Worm (Caenorhabditis elegans): ENCODE measurements around the gene ucr-2.3.

The ucr-2.3 gene

ce11 chrIII:901600-902250, 22.1 kb downstream of the ucr-2.3 start (continued):
- no peak for TF ChIP-seq nhr-84 (tag; optimal IDR thresholded peaks at IDR 0.05)
- TF ChIP-seq dpl-1 (GFP tag; optimal IDR thresholded peaks at IDR 0.05) = peak; percentile 61 to 81 (median 73)
- no peak for TF ChIP-seq egl-13 (tag; optimal IDR thresholded peaks at IDR 0.05)
- no peak for TF ChIP-seq C04F5.9 (tag; optimal IDR thresholded peaks at IDR 0.05)
- TF ChIP-seq pqm-1 (tag; optimal IDR thresholded peaks at IDR 0.05) = no peak
- TF ChIP-seq fkh-8 (tag; optimal IDR thresholded peaks at IDR 0.05) = no peak
- no peak for TF ChIP-seq unc-62 (GFP tag; optimal IDR thresholded peaks at IDR 0.05)
- no peak for TF ChIP-seq dsc-1 (tag; optimal IDR thresholded peaks at IDR 0.05)
- TF ChIP-seq unc-130 (tag; optimal IDR thresholded peaks at IDR 0.05) = no peak
- TF ChIP-seq sup-37 (GFP tag; optimal IDR thresholded peaks at IDR 0.05) = no peak
- no peak for TF ChIP-seq jun-1 (tag; optimal IDR thresholded peaks at IDR 0.05)
- TF ChIP-seq hlh-17 (GFP tag; optimal IDR thresholded peaks at IDR 0.05; ENCODE audit: borderline replicate concordance) = no peak
- no peak for TF ChIP-seq pax-3 (tag; optimal IDR thresholded peaks at IDR 0.05)
- no peak for TF ChIP-seq ztf-11 (tag; optimal IDR thresholded peaks at IDR 0.05)
- TF ChIP-seq elt-3 (tag; optimal IDR thresholded peaks at IDR 0.05) = no peak
- no peak for TF ChIP-seq Y116A8C.19 (tag; optimal IDR thresholded peaks at IDR 0.05; ENCODE audit: borderline replicate concordance)
- no peak for TF ChIP-seq efl-3 (GFP tag; optimal IDR thresholded peaks at IDR 0.05)
- no peak for TF ChIP-seq fkh-10 (GFP tag; optimal IDR thresholded peaks at IDR 0.05)
- TF ChIP-seq nhr-12 (tag; optimal IDR thresholded peaks at IDR 0.05) = no peak
- TF ChIP-seq blmp-1 (tag; optimal IDR thresholded peaks at IDR 0.05) = peak; percentile 9
- no peak for TF ChIP-seq mab-9 (GFP tag; IDR thresholded peaks at IDR 0.05)
- no peak for TF ChIP-seq tlp-1 (tag; optimal IDR thresholded peaks at IDR 0.05)
- TF ChIP-seq efl-1 (optimal IDR thresholded peaks at IDR 0.05) = peak; percentile 55 to 70
- peak; percentile 78 to 97 for TF ChIP-seq efl-1 (GFP tag; optimal IDR thresholded peaks at IDR 0.05 in 1 of 2)
- no peak for TF ChIP-seq nhr-90 (tag; optimal IDR thresholded peaks at IDR 0.05; ENCODE audit: poor library complexity)
- no peak for TF ChIP-seq sptf-1 (tag; optimal IDR thresholded peaks at IDR 0.05)
- no peak for TF ChIP-seq fos-1 (tag; optimal IDR thresholded peaks at IDR 0.05)
- no peak for TF ChIP-seq hlh-4 (tag; optimal IDR thresholded peaks at IDR 0.05)
- no peak for TF ChIP-seq fkh-4 (tag; optimal IDR thresholded peaks at IDR 0.05; ENCODE audit: borderline replicate concordance)
- TF ChIP-seq snu-23 (GFP tag; optimal IDR thresholded peaks at IDR 0.05) = peak; percentile 3

ce11 chrIII:907311-907710, 27.7 kb downstream of the ucr-2.3 start, which contains the start of gene F23H11.4:
F23H11.4 (minus strand) TSS chrIII:907539.
- TF ChIP-seq efl-1 (optimal IDR thresholded peaks at IDR 0.05) = no peak
- peak in 1 of 2 experiments; percentile 71 for TF ChIP-seq efl-1 (GFP tag; optimal IDR thresholded peaks at IDR 0.05 in 1 of 2)
- no peak for TF ChIP-seq efl-3 (GFP tag; optimal IDR thresholded peaks at IDR 0.05)

ce11 chrIII:907990-908389, 28.3 kb downstream of the ucr-2.3 start:
- TF ChIP-seq mdl-1 (tag; optimal IDR thresholded peaks at IDR 0.05) (no peak), pqm-1 (tag; optimal IDR thresholded peaks at IDR 0.05) (no peak), snu-23 (GFP tag; optimal IDR thresholded peaks at IDR 0.05) (peak; percentile 5), mep-1 (tag; optimal IDR thresholded peaks at IDR 0.05) (no peak), xbp-1 (tag; optimal IDR thresholded peaks at IDR 0.05) (no peak), C04F5.9 (tag; optimal IDR thresholded peaks at IDR 0.05) (no peak), hlh-17 (GFP tag; optimal IDR thresholded peaks at IDR 0.05; ENCODE audit: borderline replicate concordance) (no peak), efl-1 (optimal IDR thresholded peaks at IDR 0.05) (peak; percentile 6 to 49), efl-1 (GFP tag; optimal IDR thresholded peaks at IDR 0.05 in 1 of 2) (peak in 1 of 2 experiments; percentile 7), pag-3 (tag; optimal IDR thresholded peaks at IDR 0.05; ENCODE audit: borderline replicate concordance, insufficient read depth) (no peak), lin-35 (GFP tag; optimal IDR thresholded peaks at IDR 0.05) (no peak), irx-1 (tag; optimal IDR thresholded peaks at IDR 0.05) (no peak), fos-1 (tag; optimal IDR thresholded peaks at IDR 0.05) (peak; percentile 94), unc-130 (tag; optimal IDR thresholded peaks at IDR 0.05) (no peak), lin-14 (GFP tag; optimal IDR thresholded peaks at IDR 0.05) (peak; percentile 36), tlp-1 (tag; optimal IDR thresholded peaks at IDR 0.05) (no peak), pax-3 (tag; optimal IDR thresholded peaks at IDR 0.05) (no peak), fkh-10 (GFP tag; optimal IDR thresholded peaks at IDR 0.05) (no peak), hpl-2 (GFP tag; optimal IDR thresholded peaks at IDR 0.05) (no peak), elt-2 (tag; optimal IDR thresholded peaks at IDR 0.05) (no peak), jun-1 (tag; optimal IDR thresholded peaks at IDR 0.05) (peak; percentile 71), ama-1 (optimal IDR thresholded peaks at IDR 0.05) (no peak), ets-5 (GFP tag; IDR thresholded peaks at IDR 0.05) (no peak), blmp-1 (tag; optimal IDR thresholded peaks at IDR 0.05) (peak; percentile 61), lsy-2 (tag; optimal IDR thresholded peaks at IDR 0.05) (peak in 1 of 2 experiments; percentile 45)
